Worm (Caenorhabditis elegans) whole organism, L1 larva: ENCODE results near the gene Y39F10C.1.

Experiments
- C16A3.4 ChIP-seq: fragments of 150-350 bp; optimal IDR thresholded peaks from 2 replicates; lab custom pipeline; 2014; ENCODE audit warnings: missing biosample characterization, missing genetic modification characterization
- F16B12.6 ChIP-seq: fragments of 150-350 bp; optimal IDR thresholded peaks from 2 replicates; lab custom pipeline; 2014; ENCODE audit warnings: missing biosample characterization, missing genetic modification characterization
- aha-1 ChIP-seq: fragments of 150-350 bp; optimal IDR thresholded peaks from 2 replicates; lab custom pipeline; 2014; ENCODE audit warnings: missing biosample characterization, missing genetic modification characterization
- alr-1 ChIP-seq: fragments of 200-800 bp; sonication (Bioruptor generic); optimal IDR thresholded peaks from 2 replicates; lab custom pipeline; 2018; ENCODE audit warnings: borderline replicate concordance, mild to moderate bottlenecking, missing genetic modification characterization, missing compliant biosample characterization
- aly-2 ChIP-seq: fragments of 150-350 bp; optimal IDR thresholded peaks from 2 replicates; lab custom pipeline; 2014; ENCODE audit warnings: missing biosample characterization, missing genetic modification characterization
- ama-1 ChIP-seq: fragments of 150-350 bp; optimal IDR thresholded peaks from 2 replicates; lab custom pipeline; 2014
- ceh-8 ChIP-seq: fragments of 200-800 bp; sonication (Bioruptor generic); optimal IDR thresholded peaks from 2 replicates; lab custom pipeline; 2018; ENCODE audit warnings: mild to moderate bottlenecking, missing genetic modification characterization, moderate library complexity, missing compliant biosample characterization
- dpl-1 ChIP-seq, 3 experiments: fragments of 150-350 bp in 2 of 3; sonication (generic microtip) in 1 of 3; optimal IDR thresholded peaks; 2 replicates each; lab custom pipeline; 2014 to 2017; ENCODE audit warnings: missing biosample characterization in 3 of 3, missing genetic modification characterization in 3 of 3, missing genetic modification reagents in 3 of 3
- dsc-1 ChIP-seq: sonication (generic microtip); optimal IDR thresholded peaks from 2 replicates; lab custom pipeline; 2016; ENCODE audit warnings: mild to moderate bottlenecking, missing genetic modification characterization, missing compliant biosample characterization
- egl-27 ChIP-seq, 2 experiments: fragments of 150-350 bp in 1 of 2; sonication (generic microtip); optimal IDR thresholded peaks; 3 replicates each; lab custom pipeline; 2017 to 2018; ENCODE audit warnings: missing biosample characterization in 2 of 2, missing genetic modification characterization in 2 of 2, missing genetic modification reagents in 2 of 2
- ets-5 ChIP-seq: fragments of 200-800 bp; sonication (Bioruptor generic); IDR thresholded peaks from 2 replicates; pipeline ENCODE4 v1.3.6; 2022; ENCODE audit warnings: missing genetic modification characterization, missing compliant biosample characterization
- fkh-4 ChIP-seq: sonication (generic microtip); optimal IDR thresholded peaks from 2 replicates; lab custom pipeline; 2016; ENCODE audit warnings: missing compliant biosample characterization, missing genetic modification characterization, borderline replicate concordance
- grh-1 ChIP-seq: fragments of 200-800 bp; sonication (Bioruptor generic); IDR thresholded peaks from 2 replicates; pipeline ENCODE4 v1.3.6; 2022; ENCODE audit warnings: missing genetic modification reagents, missing genetic modification characterization, missing compliant biosample characterization
- hpl-2 ChIP-seq: fragments of 150-350 bp; optimal IDR thresholded peaks from 2 replicates; lab custom pipeline; 2014; ENCODE audit warnings: missing biosample characterization, missing genetic modification reagents, missing genetic modification characterization
- lin-15B ChIP-seq: fragments of 150-350 bp; sonication (generic microtip); optimal IDR thresholded peaks from 3 replicates; lab custom pipeline; 2014; ENCODE audit warnings: missing biosample characterization, missing genetic modification characterization
- lin-39 ChIP-seq: fragments of 150-350 bp; optimal IDR thresholded peaks from 2 replicates; lab custom pipeline; 2014; ENCODE audit warnings: missing biosample characterization, missing genetic modification reagents, missing genetic modification characterization
- mdl-1 ChIP-seq, 2 experiments: fragments of 150-350 bp; optimal IDR thresholded peaks; 2 replicates each; lab custom pipeline; 2014 to 2017; ENCODE audit warnings: missing biosample characterization in 2 of 2, missing genetic modification characterization in 2 of 2, inconsistent platforms in 1 of 2
- mep-1 ChIP-seq: fragments of 150-350 bp; optimal IDR thresholded peaks from 2 replicates; lab custom pipeline; 2014; ENCODE audit warnings: missing biosample characterization, missing genetic modification characterization
- nhr-11 ChIP-seq: fragments of 150-350 bp; optimal IDR thresholded peaks from 2 replicates; lab custom pipeline; 2014; ENCODE audit warnings: missing biosample characterization, missing genetic modification characterization
- nhr-19 ChIP-seq: fragments of 200-800 bp; sonication (Bioruptor generic); conservative IDR thresholded peaks from 2 replicates; pipeline ENCODE4 v1.3.6; 2022; ENCODE audit warnings: missing genetic modification characterization, missing compliant biosample characterization
- nhr-20 ChIP-seq: sonication (generic microtip); optimal IDR thresholded peaks from 2 replicates; lab custom pipeline; 2016; ENCODE audit warnings: mild to moderate bottlenecking, missing genetic modification characterization, missing compliant biosample characterization
- nhr-237 ChIP-seq: fragments of 150-350 bp; optimal IDR thresholded peaks from 2 replicates; lab custom pipeline; 2014; ENCODE audit warnings: missing biosample characterization, missing genetic modification characterization
- nhr-47 ChIP-seq: sonication (generic microtip); optimal IDR thresholded peaks from 2 replicates; lab custom pipeline; 2016; ENCODE audit warnings: mild to moderate bottlenecking, missing genetic modification characterization, moderate library complexity, missing compliant biosample characterization
- nhr-71 ChIP-seq: sonication (generic microtip); optimal IDR thresholded peaks from 2 replicates; lab custom pipeline; 2016; ENCODE audit warnings: mild to moderate bottlenecking, missing genetic modification characterization, moderate library complexity, missing compliant biosample characterization
- nhr-84 ChIP-seq: sonication (generic microtip); optimal IDR thresholded peaks from 2 replicates; lab custom pipeline; 2017; ENCODE audit warnings: missing biosample characterization, missing genetic modification characterization
- nhr-85 ChIP-seq: sonication (generic microtip); peaks from one replicate; lab custom pipeline; 2016; ENCODE audit warnings: missing genetic modification characterization, inconsistent platforms, missing compliant biosample characterization
- nhr-90 ChIP-seq: sonication (generic microtip); optimal IDR thresholded peaks from 2 replicates; lab custom pipeline; 2016; ENCODE audit warnings: mild to moderate bottlenecking, missing genetic modification characterization, missing compliant biosample characterization; ENCODE audit not compliant: poor library complexity
- skn-1 ChIP-seq: fragments of 150-350 bp; optimal IDR thresholded peaks from 2 replicates; lab custom pipeline; 2014; ENCODE audit warnings: missing biosample characterization, missing genetic modification characterization
- snpc-4 ChIP-seq: fragments of 150-350 bp; optimal IDR thresholded peaks from 2 replicates; lab custom pipeline; 2014; ENCODE audit warnings: missing biosample characterization, missing genetic modification characterization
- snu-23 ChIP-seq: sonication (generic microtip); optimal IDR thresholded peaks from 2 replicates; lab custom pipeline; 2016; ENCODE audit warnings: missing genetic modification characterization, missing compliant biosample characterization
- sox-4 ChIP-seq: sonication (generic microtip); optimal IDR thresholded peaks from 2 replicates; lab custom pipeline; 2016; ENCODE audit warnings: missing genetic modification characterization, missing compliant biosample characterization
- sptf-1 ChIP-seq: fragments of 150-350 bp; optimal IDR thresholded peaks from 2 replicates; lab custom pipeline; 2014; ENCODE audit warnings: missing biosample characterization, missing genetic modification characterization
- unc-130 ChIP-seq: fragments of 150-350 bp; optimal IDR thresholded peaks from 2 replicates; lab custom pipeline; 2017; ENCODE audit warnings: missing biosample characterization, missing genetic modification characterization, inconsistent platforms
- unc-62 ChIP-seq: fragments of 150-350 bp; optimal IDR thresholded peaks from 2 replicates; lab custom pipeline; 2014; ENCODE audit warnings: missing biosample characterization, missing genetic modification reagents, missing genetic modification characterization
- unc-98 ChIP-seq: fragments of 200-800 bp; sonication (Bioruptor generic); IDR thresholded peaks from 2 replicates; pipeline ENCODE4 v1.3.6; 2022; ENCODE audit warnings: missing genetic modification characterization, missing compliant biosample characterization
- vab-15 ChIP-seq: sonication (generic microtip); optimal IDR thresholded peaks from 2 replicates; lab custom pipeline; 2017; ENCODE audit warnings: missing genotype, mild to moderate bottlenecking, missing genetic modification characterization, missing compliant biosample characterization
- zip-4 ChIP-seq: fragments of 200-800 bp; sonication (Bioruptor generic); optimal IDR thresholded peaks from 2 replicates; lab custom pipeline; 2018; ENCODE audit warnings: mild to moderate bottlenecking, missing genetic modification characterization, moderate library complexity, missing compliant biosample characterization
- ztf-11 ChIP-seq, 2 experiments: sonication (generic microtip); optimal IDR thresholded peaks; 2 replicates each; lab custom pipeline; 2016 to 2017; ENCODE audit warnings: missing genetic modification characterization in 2 of 2, missing biosample characterization in 1 of 2, missing compliant biosample characterization in 1 of 2

Gene Y39F10C.1

DNA sequence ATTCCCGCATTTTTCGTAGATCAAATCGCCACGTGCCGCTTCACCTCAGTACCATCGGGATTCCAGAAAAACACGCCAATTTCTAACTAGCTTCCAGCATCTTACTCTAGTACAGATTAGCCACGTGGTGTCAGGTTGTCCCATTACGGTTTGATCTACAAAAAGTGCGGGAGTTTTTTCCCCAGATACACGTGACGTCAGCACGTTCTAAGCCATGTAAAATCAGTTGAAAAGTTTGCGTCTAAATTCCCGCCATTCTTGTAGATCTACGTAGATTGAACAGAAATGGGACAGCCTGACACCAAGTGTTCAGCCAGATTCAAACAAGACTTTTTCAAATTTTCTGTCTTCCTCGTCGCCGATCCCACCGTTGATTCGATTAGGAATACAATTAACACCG is 3.2 kb downstream of the Y39F10C.1 start, which contains the start of gene T02H6.9:
T02H6.9 (plus strand) TSS at position 301 of the 400 bp plus-strand sequence.
- TF ChIP-seq dsc-1 (tag; lab: Kevin White, UChicago) (no peak), nhr-11 (tag; lab: Kevin White, UChicago) (no peak), ceh-8 (GFP tag; lab: Kevin White, UChicago) (no peak), sptf-1 (no peak), hpl-2 (GFP tag; lab: Kevin White, UChicago) (no peak), ama-1 (no peak), lin-15B (tag; lab: Kevin White, UChicago) (no peak), skn-1 (tag; lab: Kevin White, UChicago) (no peak)

DNA sequence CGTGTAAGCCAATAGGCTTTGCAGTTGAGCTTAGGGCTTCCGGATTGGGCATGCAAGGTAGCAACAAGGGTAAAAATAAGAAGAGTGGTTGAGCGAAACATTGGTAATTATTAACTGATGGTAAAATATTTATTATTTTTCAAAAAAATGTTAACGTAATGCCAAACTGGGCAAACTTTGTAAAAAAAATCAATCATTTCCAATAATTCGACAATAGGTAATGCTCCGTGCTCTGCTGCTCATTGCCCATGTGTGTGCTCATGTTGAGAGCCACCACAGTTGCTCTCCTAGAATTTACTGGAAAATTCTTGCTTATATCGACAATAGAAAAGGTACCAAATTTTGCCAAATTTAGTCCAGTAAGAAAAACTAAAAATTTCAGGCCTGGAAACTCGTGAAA is 5.2 kb downstream of the Y39F10C.1 start, which contains the start of the genes T02H6.10 and T02H6.8:
T02H6.10 (minus strand) TSS at position 101 of the 400 bp plus-strand sequence.
T02H6.8 (plus strand) TSS at position 221 of the 400 bp plus-strand sequence.
- TF ChIP-seq alr-1 (tag; lab: Kevin White, UChicago) (no peak), lin-39 (tag; lab: Kevin White, UChicago) (no peak), ama-1 (no peak), zip-4 (GFP tag; lab: Kevin White, UChicago) (no peak), aly-2 (tag; lab: Kevin White, UChicago) (no peak), nhr-84 (tag; lab: Kevin White, UChicago) (no peak), snpc-4 (tag; lab: Kevin White, UChicago) (no peak), nhr-20 (tag; lab: Kevin White, UChicago) (no peak), ztf-11 (tag; optimal IDR thresholded peaks at IDR 0.05; lab: Kevin White, UChicago) (no peak), unc-130 (tag; lab: Kevin White, UChicago) (no peak), C16A3.4 (tag; lab: Kevin White, UChicago) (no peak), unc-98 (GFP tag; lab: Robert Waterston, UW) (no peak), skn-1 (tag; lab: Kevin White, UChicago) (no peak), sptf-1 (no peak), nhr-19 (GFP tag; lab: Robert Waterston, UW) (no peak), grh-1 (GFP tag; lab: Robert Waterston, UW) (no peak), nhr-85 (tag; lab: Kevin White, UChicago) (no peak), unc-62 (no peak)

DNA sequence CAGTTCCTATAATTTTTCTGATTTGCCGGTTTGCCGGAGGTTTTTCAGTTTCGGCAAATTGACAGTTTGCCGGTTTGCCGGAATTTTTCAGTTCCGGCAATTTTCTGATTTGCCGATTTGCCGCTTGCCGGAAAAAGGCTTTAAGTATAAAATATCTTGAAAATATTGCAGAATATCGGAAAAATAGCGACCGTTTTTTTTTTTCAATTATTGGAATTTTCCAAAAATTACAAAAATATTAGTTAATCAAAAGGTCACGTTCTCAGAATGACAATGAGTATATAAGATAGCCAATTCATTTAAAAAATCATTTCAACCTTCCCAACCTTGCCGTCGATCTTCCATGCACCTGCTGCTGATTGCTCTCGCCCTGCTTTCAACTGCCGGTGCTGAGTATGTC is 6.9 kb downstream of the Y39F10C.1 start, which contains the start of gene T02H6.7:
T02H6.7 (plus strand) TSS at position 301 of the 400 bp plus-strand sequence.
- TF ChIP-seq nhr-19 (GFP tag; lab: Robert Waterston, UW) (no peak), F16B12.6 (no peak), ceh-8 (GFP tag; lab: Kevin White, UChicago) (no peak), ets-5 (no peak), mdl-1 (tag; optimal IDR thresholded peaks at IDR 0.05; lab: Kevin White, UChicago) (no peak), aha-1 (no peak), egl-27 (tag; optimal IDR thresholded peaks at IDR 0.05; lab: Kevin White, UChicago) (no peak), mep-1 (no peak), sox-4 (tag; lab: Kevin White, UChicago) (no peak), snu-23 (GFP tag; lab: Kevin White, UChicago) (no peak), nhr-237 (tag; lab: Kevin White, UChicago) (no peak), C16A3.4 (tag; lab: Kevin White, UChicago) (no peak), vab-15 (tag; lab: Kevin White, UChicago) (no peak), sptf-1 (no peak), nhr-47 (tag; lab: Kevin White, UChicago) (no peak), nhr-90 (tag; lab: Kevin White, UChicago) (no peak), zip-4 (GFP tag; lab: Kevin White, UChicago) (no peak), fkh-4 (tag; lab: Kevin White, UChicago) (no peak), nhr-71 (no peak), dpl-1 (GFP tag; optimal IDR thresholded peaks at IDR 0.05; lab: Kevin White, UChicago) (no peak)
